Worm (Caenorhabditis elegans) whole organism, young adult: ENCODE data around the gene vab-9.

Experiments used
- B0019.2 ChIP-seq: fragments of 200-800 bp; sonication (Bioruptor generic); conservative IDR thresholded peaks from 2 replicates; pipeline ENCODE4 v1.3.6; 2022; ENCODE audit warnings: missing genetic modification reagents, missing genetic modification characterization, missing compliant biosample characterization
- B0035.1 ChIP-seq: sonication (generic microtip); optimal IDR thresholded peaks from 2 replicates; lab custom pipeline; 2016; ENCODE audit warnings: missing genetic modification characterization, mild to moderate bottlenecking, missing compliant biosample characterization, missing genotype, missing genetic modification reagents
- C06A6.2 ChIP-seq: fragments of 200-800 bp; sonication (Bioruptor generic); conservative IDR thresholded peaks from 2 replicates; pipeline ENCODE4 v1.3.6; 2022; ENCODE audit warnings: missing genetic modification characterization, missing compliant biosample characterization
- C17E4.6 ChIP-seq: fragments of 200-800 bp; sonication (Bioruptor generic); IDR thresholded peaks from 2 replicates; pipeline ENCODE4 v1.3.6; 2022; ENCODE audit warnings: missing genetic modification reagents, missing genetic modification characterization, missing compliant biosample characterization
- F23B12.7 ChIP-seq: sonication (generic microtip); optimal IDR thresholded peaks from 2 replicates; lab custom pipeline; 2017; ENCODE audit warnings: missing genetic modification characterization, mild to moderate bottlenecking, missing compliant biosample characterization, antibody characterized with exemption, moderate library complexity; ENCODE audit not compliant: insufficient read depth
- F33H1.4 ChIP-seq: fragments of 200-800 bp; sonication (Bioruptor generic); IDR thresholded peaks from 2 replicates; pipeline ENCODE4 v1.3.6; 2022; ENCODE audit warnings: missing genetic modification reagents, missing genetic modification characterization, missing compliant biosample characterization
- F39B2.1 ChIP-seq: fragments of 200-800 bp; sonication (Bioruptor generic); IDR thresholded peaks from 2 replicates; pipeline ENCODE4 v1.3.6; 2022; ENCODE audit warnings: missing genetic modification reagents, missing genetic modification characterization, missing compliant biosample characterization
- F49E8.2 ChIP-seq: sonication (generic microtip); optimal IDR thresholded peaks from 3 replicates; lab custom pipeline; 2017; ENCODE audit warnings: missing genetic modification characterization, mild to moderate bottlenecking, missing compliant biosample characterization, antibody characterized with exemption, moderate library complexity; ENCODE audit not compliant: insufficient read depth
- F57C9.4 ChIP-seq: sonication (generic microtip); optimal IDR thresholded peaks from 2 replicates; lab custom pipeline; 2017; ENCODE audit warnings: mild to moderate bottlenecking, missing genetic modification characterization, missing compliant biosample characterization
- K12H6.12 ChIP-seq: fragments of 200-800 bp; sonication (Bioruptor generic); optimal IDR thresholded peaks from 2 replicates; lab custom pipeline; 2018; ENCODE audit warnings: mild to moderate bottlenecking, missing genetic modification characterization, missing compliant biosample characterization
- ZK185.1 ChIP-seq: sonication (generic microtip); optimal IDR thresholded peaks from 2 replicates; lab custom pipeline; 2016; ENCODE audit warnings: mild to moderate bottlenecking, missing genetic modification characterization, missing compliant biosample characterization; ENCODE audit not compliant: poor library complexity, severe bottlenecking
- bed-1 ChIP-seq: fragments of 200-800 bp; sonication (Bioruptor generic); IDR thresholded peaks from 2 replicates; pipeline ENCODE4 v1.3.6; 2022; ENCODE audit warnings: missing genetic modification reagents, missing genetic modification characterization, missing compliant biosample characterization
- ccch-3 ChIP-seq: fragments of 200-800 bp; sonication (Bioruptor generic); optimal IDR thresholded peaks from 2 replicates; lab custom pipeline; 2018; ENCODE audit warnings: mild to moderate bottlenecking, missing genetic modification characterization, missing compliant biosample characterization
- cebp-2 ChIP-seq: fragments of 200-800 bp; sonication (Bioruptor generic); IDR thresholded peaks from 2 replicates; pipeline ENCODE4 v1.3.6; 2022; ENCODE audit warnings: missing genetic modification characterization, missing compliant biosample characterization
- ceh-58 ChIP-seq: fragments of 200-800 bp; sonication (Bioruptor generic); IDR thresholded peaks from 2 replicates; pipeline ENCODE4 v1.3.6; 2022; ENCODE audit warnings: missing genetic modification characterization, missing compliant biosample characterization
- chd-7 ChIP-seq: sonication (generic microtip); optimal IDR thresholded peaks from 2 replicates; lab custom pipeline; 2016; ENCODE audit warnings: mild to moderate bottlenecking, missing genetic modification characterization, moderate library complexity, missing compliant biosample characterization
- dox-1 ChIP-seq: fragments of 200-800 bp; sonication (Bioruptor generic); IDR thresholded peaks from 2 replicates; pipeline ENCODE4 v1.3.6; 2022; ENCODE audit warnings: missing genetic modification reagents, missing genetic modification characterization, missing compliant biosample characterization
- dpl-1 ChIP-seq: fragments of 150-350 bp; optimal IDR thresholded peaks from 2 replicates; lab custom pipeline; 2014; ENCODE audit warnings: missing biosample characterization, missing genetic modification reagents, missing genetic modification characterization
- him-1 ChIP-seq: sonication (generic microtip); optimal IDR thresholded peaks from 2 replicates; lab custom pipeline; 2016; ENCODE audit warnings: missing genotype, missing genetic modification reagents, missing genetic modification characterization, missing compliant biosample characterization
- let-607 ChIP-seq, 2 experiments: fragments of 200-800 bp in 1 of 2; sonication (Bioruptor generic) in 1 of 2; sonication (generic microtip) in 1 of 2; optimal IDR thresholded peaks; 2 replicates each; lab custom pipeline; 2016 to 2018; ENCODE audit warnings: mild to moderate bottlenecking in 2 of 2, missing compliant biosample characterization in 2 of 2, missing genetic modification characterization in 2 of 2, moderate library complexity in 2 of 2, missing genotype in 1 of 2
- lin-26 ChIP-seq: fragments of 200-800 bp; sonication (Bioruptor generic); IDR thresholded peaks from 2 replicates; pipeline ENCODE4 v1.3.6; 2022; ENCODE audit warnings: missing genetic modification reagents, missing genetic modification characterization, missing compliant biosample characterization
- lsy-27 ChIP-seq: sonication (generic microtip); optimal IDR thresholded peaks from 2 replicates; lab custom pipeline; 2017; ENCODE audit warnings: missing genetic modification characterization, mild to moderate bottlenecking, missing compliant biosample characterization, antibody characterized with exemption, missing genotype, borderline replicate concordance; ENCODE audit not compliant: insufficient read depth
- madf-6 ChIP-seq: fragments of 200-800 bp; sonication (Bioruptor generic); IDR thresholded peaks from 2 replicates; pipeline ENCODE4 v1.3.6; 2022; ENCODE audit warnings: missing genetic modification reagents, missing genetic modification characterization, missing compliant biosample characterization
- mel-28 ChIP-seq: sonication (generic microtip); optimal IDR thresholded peaks from 2 replicates; lab custom pipeline; 2016; ENCODE audit warnings: borderline replicate concordance, mild to moderate bottlenecking, missing genetic modification characterization, missing compliant biosample characterization
- mxl-1 ChIP-seq: sonication (generic microtip); optimal IDR thresholded peaks from 2 replicates; lab custom pipeline; 2016; ENCODE audit warnings: missing genetic modification characterization, missing compliant biosample characterization
- nhr-80 ChIP-seq: sonication (generic microtip); optimal IDR thresholded peaks from 2 replicates; lab custom pipeline; 2016; ENCODE audit warnings: missing genetic modification characterization, missing compliant biosample characterization
- pha-4 ChIP-seq: fragments of 150-350 bp; sonication (generic microtip); optimal IDR thresholded peaks from 2 replicates; lab custom pipeline; 2014; ENCODE audit warnings: missing biosample characterization, missing genetic modification reagents, missing genetic modification characterization
- repo-1 ChIP-seq: sonication (generic microtip); optimal IDR thresholded peaks from 2 replicates; lab custom pipeline; 2017; ENCODE audit warnings: mild to moderate bottlenecking, missing genetic modification characterization, missing compliant biosample characterization
- snpc-3.4 ChIP-seq: sonication (generic microtip); optimal IDR thresholded peaks from 2 replicates; lab custom pipeline; 2017; ENCODE audit warnings: missing genetic modification characterization, mild to moderate bottlenecking, missing compliant biosample characterization, antibody characterized with exemption, moderate library complexity, missing genotype, missing genetic modification reagents
- somi-1 ChIP-seq: fragments of 200-800 bp; sonication (Bioruptor generic); optimal IDR thresholded peaks from 2 replicates; lab custom pipeline; 2018; ENCODE audit warnings: mild to moderate bottlenecking, missing genetic modification characterization, missing compliant biosample characterization
- unc-62 ChIP-seq: fragments of 150-350 bp; optimal IDR thresholded peaks from 2 replicates; lab custom pipeline; 2014; ENCODE audit warnings: missing biosample characterization, missing genetic modification reagents, missing genetic modification characterization
- ztf-25 ChIP-seq: fragments of 200-800 bp; sonication (Bioruptor generic); IDR thresholded peaks from 2 replicates; pipeline ENCODE4 v1.3.6; 2022; ENCODE audit warnings: missing genetic modification reagents, missing genetic modification characterization, missing compliant biosample characterization
- ztf-28 ChIP-seq: fragments of 200-800 bp; sonication (Bioruptor generic); IDR thresholded peaks from 2 replicates; pipeline ENCODE4 v1.3.6; 2022; ENCODE audit warnings: missing genetic modification reagents, missing genetic modification characterization, missing compliant biosample characterization

vab-9 gene

DNA sequence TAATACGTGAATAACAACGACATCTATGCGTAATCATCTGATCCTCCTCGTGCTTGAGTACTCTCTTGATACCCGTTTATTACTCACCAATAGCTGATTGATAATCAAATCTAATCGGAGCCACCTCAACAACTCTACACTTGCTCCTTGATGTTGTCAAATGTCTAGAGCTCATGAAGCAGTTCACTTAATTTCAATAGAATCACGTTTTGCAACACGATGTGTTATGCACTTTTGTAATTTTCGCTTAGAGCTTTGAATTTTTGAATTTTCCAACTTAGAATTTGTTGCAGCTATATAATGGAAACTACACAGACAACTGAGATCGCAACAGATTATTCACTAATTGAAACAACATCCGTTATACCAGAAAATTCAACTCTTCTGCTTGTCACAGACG, 25.0 kb downstream of the vab-9 start, which contains the start of gene T22C8.1:
Gene T22C8.1, plus strand, starts transcription at position 301 of the 400 bp plus-strand sequence.
- TF ChIP-seq pha-4 (tag; lab: Kevin White, UChicago), result no peak
- TF ChIP-seq F23B12.7, result no peak
- TF ChIP-seq F39B2.1 (GFP tag; lab: Robert Waterston, UW), result no peak
- TF ChIP-seq cebp-2 (GFP tag; lab: Robert Waterston, UW), result no peak
- TF ChIP-seq him-1 (tag; lab: Kevin White, UChicago), result no peak
- no peak for TF ChIP-seq mel-28 (tag; lab: Kevin White, UChicago)
- TF ChIP-seq ztf-25, result no peak
- TF ChIP-seq lsy-27, result no peak
- TF ChIP-seq unc-62 (GFP tag; lab: Kevin White, UChicago), result no peak
- TF ChIP-seq C06A6.2 (GFP tag; lab: Robert Waterston, UW), result no peak

ce11 chrII:8611330-8611729, 26.2 kb downstream of the vab-9 start:
- TF ChIP-seq B0035.1 (tag; lab: Kevin White, UChicago) (no peak), somi-1 (GFP tag; lab: Kevin White, UChicago) (no peak), F33H1.4 (GFP tag; lab: Robert Waterston, UW) (no peak), dox-1 (GFP tag; lab: Robert Waterston, UW) (no peak), lin-26 (GFP tag; lab: Robert Waterston, UW) (no peak), dpl-1 (GFP tag; lab: Kevin White, UChicago) (no peak), F57C9.4 (tag; lab: Kevin White, UChicago) (no peak), repo-1 (tag; lab: Kevin White, UChicago) (no peak), let-607 (tag; optimal IDR thresholded peaks at IDR 0.05; lab: Kevin White, UChicago) (no peak), madf-6 (GFP tag; lab: Robert Waterston, UW) (no peak), ceh-58 (GFP tag; lab: Robert Waterston, UW) (no peak), K12H6.12 (tag; lab: Kevin White, UChicago) (no peak), B0019.2 (GFP tag; lab: Robert Waterston, UW) (no peak), chd-7 (tag; lab: Kevin White, UChicago) (no peak)

DNA sequence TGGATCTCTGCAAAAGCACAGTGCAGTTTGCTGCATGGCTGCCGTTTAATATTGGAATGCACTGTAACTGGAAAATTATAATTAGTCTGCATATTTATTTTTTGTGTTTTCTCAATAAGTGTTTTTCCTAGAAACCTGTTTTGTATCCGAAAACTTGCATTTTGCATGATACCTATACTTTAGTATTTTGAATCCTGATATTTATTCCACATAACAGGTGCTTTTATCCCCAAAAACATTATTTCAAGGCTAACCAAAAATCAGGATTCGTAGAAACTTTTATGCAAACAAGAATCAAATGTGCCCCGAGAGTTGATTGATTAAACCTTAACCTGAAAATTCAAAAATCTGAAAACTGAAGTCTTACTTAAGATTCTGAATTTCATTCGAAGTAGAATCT, 26.9 kb downstream of the vab-9 start:
- no peak for TF ChIP-seq F39B2.1 (GFP tag; lab: Robert Waterston, UW)
- no peak for TF ChIP-seq C17E4.6
- TF ChIP-seq mxl-1 (tag; lab: Kevin White, UChicago), result no peak

DNA sequence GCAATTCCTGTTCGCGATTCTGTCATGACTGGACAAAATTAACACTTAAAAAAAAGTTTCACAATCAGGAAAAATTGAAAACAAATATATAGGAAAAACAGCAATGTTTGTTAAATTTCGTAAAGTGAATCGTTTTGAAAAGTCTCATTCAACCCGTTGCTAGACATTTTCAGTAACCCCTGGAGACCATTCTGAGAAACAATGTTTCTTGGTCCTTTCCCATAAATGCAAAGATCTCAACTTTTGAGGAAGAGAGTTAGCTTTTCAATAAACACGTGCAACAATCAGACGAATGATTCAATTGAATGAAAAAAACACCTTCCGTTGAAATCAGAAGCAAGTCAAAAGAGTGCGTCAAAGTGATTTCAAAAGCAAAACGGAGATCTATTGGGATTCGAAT, 27.4 kb downstream of the vab-9 start, which contains the start of gene F28C6.9:
Gene F28C6.9, minus strand, starts transcription at position 101 of the 400 bp plus-strand sequence.
- no peak for TF ChIP-seq ztf-28 (GFP tag; lab: Robert Waterston, UW)
- TF ChIP-seq ZK185.1, result no peak
- no peak for TF ChIP-seq nhr-80 (tag; lab: Kevin White, UChicago)

- TF ChIP-seq snpc-3.4 (tag; lab: Kevin White, UChicago), result no peak
- peak; percentile 28 for TF ChIP-seq him-1 (tag; lab: Kevin White, UChicago)
Measured at ce11 chrII:8607662-8608061, 29.9 kb downstream of the vab-9 start, which contains the start of gene F28C6.10. Gene F28C6.10 (plus strand): TSS chrII:8607962.

DNA sequence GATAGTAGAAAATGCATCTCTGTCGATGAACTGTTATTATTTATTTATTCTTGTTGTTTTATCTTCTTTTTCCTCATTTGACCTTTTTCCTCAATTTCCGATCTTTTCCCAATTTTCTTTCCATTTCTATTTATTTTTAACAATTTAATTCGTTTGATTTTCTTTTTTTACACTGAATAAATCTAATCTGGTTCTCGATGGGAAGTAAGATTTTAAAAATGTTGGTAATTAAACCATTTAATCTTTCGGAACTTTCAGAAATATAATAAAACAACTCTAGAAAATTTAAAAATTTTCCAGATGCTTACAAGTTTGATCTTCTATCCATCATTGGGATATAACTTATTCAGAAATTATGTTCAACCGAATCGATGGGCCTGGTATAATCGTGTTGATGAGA, 31.0 kb downstream of the vab-9 start, which contains the start of gene F28C6.8:
Gene F28C6.8, plus strand, starts transcription at position 301 of the 400 bp plus-strand sequence.
- TF ChIP-seq bed-1 (GFP tag; lab: Robert Waterston, UW) (no peak), mxl-1 (tag; lab: Kevin White, UChicago) (no peak), F49E8.2 (peak; percentile 16), ccch-3 (GFP tag; lab: Kevin White, UChicago) (no peak)
- TF ChIP-seq, all 124 proteins: peak for 1
